Fruit fly (Drosophila melanogaster) whole organism, embryonic: Measurements from ENCODE around the gene Ice2.

Source experiments
- ATbp ChIP-seq: fragments of 200-800 bp; sonication (Bioruptor generic); optimal IDR thresholded peaks from 2 replicates; lab custom pipeline; 2017; ENCODE audit warnings: missing biosample characterization, mild to moderate bottlenecking, missing genetic modification characterization, missing genetic modification reagents
- Abd-B ChIP-seq: fragments of 200-800 bp; sonication (Bioruptor generic); optimal IDR thresholded peaks from 2 replicates; lab custom pipeline; 2018; ENCODE audit warnings: missing biosample characterization, mild to moderate bottlenecking, missing genetic modification characterization, moderate library complexity
- Atf6 ChIP-seq: fragments of 200-800 bp; sonication (Bioruptor generic); IDR thresholded peaks from 2 replicates; pipeline ENCODE4 v1.3.6; 2022; ENCODE audit warnings: missing biosample characterization, missing genetic modification characterization
- B-H2 ChIP-seq: fragments of 200-800 bp; sonication (Bioruptor generic); optimal IDR thresholded peaks from 2 replicates; lab custom pipeline; 2018; ENCODE audit warnings: missing biosample characterization, mild to moderate bottlenecking, missing genetic modification characterization
- CG11504 ChIP-seq: fragments of 200-800 bp; sonication (Bioruptor generic); optimal IDR thresholded peaks from 3 replicates; lab custom pipeline; 2019; ENCODE audit warnings: missing biosample characterization, mild to moderate bottlenecking, missing genetic modification characterization, moderate library complexity
- CG12104 ChIP-seq: fragments of 200-800 bp; sonication (Bioruptor generic); optimal IDR thresholded peaks from 3 replicates; lab custom pipeline; 2016; ENCODE audit warnings: missing biosample characterization, missing genetic modification characterization
- CG12219 ChIP-seq: fragments of 200-800 bp; sonication (Bioruptor generic); optimal IDR thresholded peaks from 3 replicates; lab custom pipeline; 2018; ENCODE audit warnings: missing biosample characterization, mild to moderate bottlenecking, missing genetic modification characterization
- CG12391 ChIP-seq: fragments of 200-800 bp; sonication (Bioruptor generic); optimal IDR thresholded peaks from 3 replicates; lab custom pipeline; 2018; ENCODE audit warnings: missing biosample characterization, mild to moderate bottlenecking, missing genetic modification characterization, moderate library complexity
- CG12769 ChIP-seq: fragments of 200-800 bp; sonication (Bioruptor generic); optimal IDR thresholded peaks from 2 replicates; lab custom pipeline; 2019; ENCODE audit warnings: missing biosample characterization, mild to moderate bottlenecking, missing genetic modification characterization, moderate library complexity
- CG13624 ChIP-seq: fragments of 200-800 bp; sonication (Bioruptor generic); optimal IDR thresholded peaks from 2 replicates; lab custom pipeline; 2016; ENCODE audit warnings: missing biosample characterization, missing genetic modification characterization
- CG14441 ChIP-seq: fragments of 200-800 bp; sonication (Bioruptor generic); IDR thresholded peaks from 2 replicates; pipeline ENCODE4 v1.3.6; 2022; ENCODE audit warnings: missing biosample characterization, missing genetic modification characterization
- CG1529 ChIP-seq: fragments of 200-800 bp; sonication (Bioruptor generic); optimal IDR thresholded peaks from 3 replicates; lab custom pipeline; 2018; ENCODE audit warnings: missing biosample characterization, missing genetic modification characterization
- CG18011 ChIP-seq: fragments of 200-800 bp; sonication (Bioruptor generic); optimal IDR thresholded peaks from 2 replicates; lab custom pipeline; 2017; ENCODE audit warnings: missing biosample characterization, missing genetic modification characterization, mild to moderate bottlenecking, moderate library complexity, missing genotype
- CG18262 ChIP-seq: fragments of 200-800 bp; optimal IDR thresholded peaks from 3 replicates; lab custom pipeline; 2019; ENCODE audit warnings: missing biosample characterization, mild to moderate bottlenecking, missing genetic modification characterization, moderate library complexity
- CG2199 ChIP-seq: fragments of 200-800 bp; sonication (Bioruptor generic); IDR thresholded peaks from 3 replicates; pipeline ENCODE4 v1.3.6; 2022; ENCODE audit warnings: missing biosample characterization, missing genetic modification characterization
- CG34376 ChIP-seq: fragments of 200-800 bp; sonication (Bioruptor generic); optimal IDR thresholded peaks from 2 replicates; lab custom pipeline; 2018; ENCODE audit warnings: missing biosample characterization, mild to moderate bottlenecking, missing genetic modification characterization
- CG4707 ChIP-seq: fragments of 200-800 bp; sonication (Bioruptor generic); optimal IDR thresholded peaks from 2 replicates; lab custom pipeline; 2018; ENCODE audit warnings: missing biosample characterization, mild to moderate bottlenecking, missing genetic modification characterization, moderate library complexity
- CG6791 ChIP-seq: fragments of 200-800 bp; sonication (Bioruptor generic); IDR thresholded peaks from 3 replicates; pipeline ENCODE4 v1.3.6; 2022; ENCODE audit warnings: missing biosample characterization, missing genetic modification characterization; ENCODE audit not compliant: partially characterized antibody
- Chrac-16 ChIP-seq: fragments of 200-800 bp; sonication (Bioruptor generic); optimal IDR thresholded peaks from 3 replicates; lab custom pipeline; 2016; ENCODE audit warnings: missing biosample characterization, missing genetic modification characterization
- Fer1 ChIP-seq: fragments of 200-800 bp; sonication (Bioruptor generic); optimal IDR thresholded peaks from 2 replicates; lab custom pipeline; 2017; ENCODE audit warnings: missing biosample characterization, mild to moderate bottlenecking, missing genetic modification characterization
- Fer3 ChIP-seq: fragments of 200-800 bp; sonication (Bioruptor generic); optimal IDR thresholded peaks from 2 replicates; lab custom pipeline; 2018; ENCODE audit warnings: missing biosample characterization, mild to moderate bottlenecking, missing genetic modification characterization, moderate library complexity
- HHEX ChIP-seq: fragments of 200-800 bp; sonication (Bioruptor generic); optimal IDR thresholded peaks from 3 replicates; lab custom pipeline; 2017; ENCODE audit warnings: missing biosample characterization, mild to moderate bottlenecking, missing genetic modification characterization, missing genetic modification reagents
- Hmr ChIP-seq: fragments of 200-800 bp; sonication (Bioruptor generic); optimal IDR thresholded peaks from 3 replicates; lab custom pipeline; 2017; ENCODE audit warnings: mild to moderate bottlenecking, missing biosample characterization, missing genetic modification reagents, missing genetic modification characterization
- Meics ChIP-seq: fragments of 200-800 bp; sonication (Bioruptor generic); optimal IDR thresholded peaks from 2 replicates; lab custom pipeline; 2017; ENCODE audit warnings: missing biosample characterization, mild to moderate bottlenecking, missing genetic modification characterization
- Sox100B ChIP-seq: fragments of 200-800 bp; sonication (Bioruptor generic); optimal IDR thresholded peaks from 3 replicates; lab custom pipeline; 2018; ENCODE audit warnings: missing biosample characterization, mild to moderate bottlenecking, missing genetic modification characterization
- Sox102F ChIP-seq: fragments of 200-800 bp; sonication (Bioruptor generic); optimal IDR thresholded peaks from 2 replicates; lab custom pipeline; 2018; ENCODE audit warnings: missing biosample characterization, mild to moderate bottlenecking, missing genetic modification characterization, moderate library complexity
- bigmax ChIP-seq: fragments of 200-800 bp; sonication (Bioruptor generic); optimal IDR thresholded peaks from 2 replicates; lab custom pipeline; 2018; ENCODE audit warnings: missing biosample characterization, mild to moderate bottlenecking, missing genetic modification characterization
- cato ChIP-seq: fragments of 200-800 bp; sonication (Bioruptor generic); optimal IDR thresholded peaks from 2 replicates; lab custom pipeline; 2016; ENCODE audit warnings: missing biosample characterization, missing genetic modification characterization, borderline replicate concordance
- chinmo ChIP-seq: fragments of 200-800 bp; sonication (Bioruptor generic); IDR thresholded peaks from 4 replicates; pipeline ENCODE4 v1.3.6; 2022; ENCODE audit warnings: missing biosample characterization, missing genetic modification characterization; ENCODE audit not compliant: partially characterized antibody
- chn ChIP-seq: fragments of 200-800 bp; sonication (Bioruptor generic); optimal IDR thresholded peaks from 2 replicates; lab custom pipeline; 2016; ENCODE audit warnings: missing biosample characterization, missing genetic modification characterization
- crc ChIP-seq: fragments of 200-800 bp; sonication (Bioruptor generic); optimal IDR thresholded peaks from 2 replicates; lab custom pipeline; 2016; ENCODE audit warnings: missing biosample characterization, missing genetic modification characterization
- dmrt99B ChIP-seq: fragments of 200-800 bp; sonication (Bioruptor generic); optimal IDR thresholded peaks from 2 replicates; lab custom pipeline; 2018; ENCODE audit warnings: missing biosample characterization, mild to moderate bottlenecking, missing genetic modification characterization, moderate library complexity
- ems ChIP-seq: fragments of 200-800 bp; sonication (Bioruptor generic); optimal IDR thresholded peaks from 3 replicates; lab custom pipeline; 2016; ENCODE audit warnings: missing biosample characterization, missing genetic modification characterization
- en ChIP-seq: fragments of 200-800 bp; sonication (Bioruptor generic); optimal IDR thresholded peaks from 2 replicates; lab custom pipeline; 2016; ENCODE audit warnings: missing biosample characterization, missing genetic modification characterization
- eve ChIP-seq, 2 experiments: fragments of >200 bp; optimal IDR thresholded peaks; 2 replicates each; lab custom pipeline; 2017; ENCODE audit warnings: missing biosample characterization in 2 of 2, missing genetic modification characterization in 2 of 2
- grau ChIP-seq: fragments of 200-800 bp; optimal IDR thresholded peaks from 3 replicates; lab custom pipeline; 2019; ENCODE audit warnings: missing biosample characterization, mild to moderate bottlenecking, missing genetic modification characterization, moderate library complexity
- ind ChIP-seq: fragments of 200-800 bp; sonication (Bioruptor generic); optimal IDR thresholded peaks from 3 replicates; lab custom pipeline; 2016; ENCODE audit warnings: missing biosample characterization, missing genetic modification characterization
- mirr ChIP-seq: fragments of 200-800 bp; sonication (Bioruptor generic); optimal IDR thresholded peaks from 3 replicates; lab custom pipeline; 2018; ENCODE audit warnings: missing biosample characterization, mild to moderate bottlenecking, missing genetic modification characterization
- nerfin-1 ChIP-seq: fragments of 200-800 bp; sonication (Bioruptor generic); optimal IDR thresholded peaks from 3 replicates; lab custom pipeline; 2019; ENCODE audit warnings: missing biosample characterization, mild to moderate bottlenecking, missing genetic modification characterization, moderate library complexity
- oc ChIP-seq: fragments of 200-800 bp; sonication (Bioruptor generic); optimal IDR thresholded peaks from 2 replicates; lab custom pipeline; 2018; ENCODE audit warnings: missing biosample characterization, mild to moderate bottlenecking, missing genetic modification characterization, moderate library complexity
- odd ChIP-seq: fragments of 200-800 bp; sonication (Bioruptor generic); optimal IDR thresholded peaks from 2 replicates; lab custom pipeline; 2017; ENCODE audit warnings: missing biosample characterization, mild to moderate bottlenecking, missing genetic modification characterization
- salm ChIP-seq: fragments of 200-800 bp; sonication (Bioruptor generic); optimal IDR thresholded peaks from 2 replicates; lab custom pipeline; 2018; ENCODE audit warnings: missing biosample characterization, mild to moderate bottlenecking, missing genetic modification characterization
- sim ChIP-seq: fragments of 200-800 bp; sonication (Bioruptor generic); IDR thresholded peaks from 2 replicates; pipeline ENCODE4 v1.3.6; 2022; ENCODE audit warnings: missing biosample characterization, missing genetic modification characterization
- slbo ChIP-seq: fragments of 200-800 bp; sonication (Bioruptor generic); IDR thresholded peaks from 2 replicates; pipeline ENCODE4 v1.3.6; 2022; ENCODE audit warnings: missing biosample characterization, missing genetic modification characterization
- sqz ChIP-seq: fragments of 200-800 bp; sonication (Bioruptor generic); optimal IDR thresholded peaks from 3 replicates; lab custom pipeline; 2018; ENCODE audit warnings: missing biosample characterization, mild to moderate bottlenecking, missing genetic modification characterization
- tgo ChIP-seq: fragments of 200-800 bp; sonication (Bioruptor generic); IDR thresholded peaks from 3 replicates; pipeline ENCODE4 v1.3.6; 2022; ENCODE audit warnings: missing biosample characterization, missing genetic modification characterization
- tin ChIP-seq: fragments of 200-800 bp; sonication (Bioruptor generic); optimal IDR thresholded peaks from 3 replicates; lab custom pipeline; 2016; ENCODE audit warnings: missing biosample characterization, missing genetic modification characterization
- ttk ChIP-seq: fragments of 200-800 bp; sonication (Bioruptor generic); IDR thresholded peaks from 2 replicates; pipeline ENCODE4 v2.1.2; 2022; ENCODE audit warnings: missing biosample characterization, missing genetic modification characterization

Ice2 gene

dm6 chr3R:21111964-21112740 is 17.9 kb upstream of the Ice2 start (continued):
- TF ChIP-seq Sox102F (peak; percentile 49), CG18262 (tag; lab: Kevin White, UChicago) (peak; percentile 14), tgo (GFP tag; lab: Robert Waterston, UW) (peak; percentile 24; the same call in 1 of the 3 replicates), Chrac-16 (peak; percentile 9), CG34376 (GFP tag; lab: Kevin White, UChicago) (peak; percentile 52), CG14441 (GFP tag; lab: Robert Waterston, UW) (peak; percentile 55; the same call in 1 of the 2 replicates), ATbp (GFP tag; lab: Kevin White, UChicago) (peak; percentile 29), Sox100B (GFP tag; lab: Kevin White, UChicago) (peak; percentile 25), grau (tag; lab: Kevin White, UChicago) (peak; percentile 57), en (GFP tag; lab: Kevin White, UChicago) (no peak), salm (tag; lab: Kevin White, UChicago) (peak; percentile 38), nerfin-1 (tag; lab: Kevin White, UChicago) (peak; percentile 64), Abd-B (GFP tag; lab: Kevin White, UChicago) (peak; percentile 39), CG4707 (GFP tag; lab: Kevin White, UChicago) (peak; percentile 91), ttk (GFP tag; lab: Robert Waterston, UW) (0 out of 2 replicates have a peak, but pooled peaks have one; percentile 10), CG11504 (tag; lab: Kevin White, UChicago) (peak; percentile 60), mirr (peak; percentile 18), Meics (peak; percentile 63), B-H2 (GFP tag; lab: Kevin White, UChicago) (no peak), oc (peak; percentile 42), CG6791 (GFP tag; lab: Robert Waterston, UW) (0 out of 3 replicates have a peak, but pooled peaks have one; percentile 10), CG1529 (GFP tag; lab: Kevin White, UChicago) (peak; percentile 32), eve (GFP tag; optimal IDR thresholded peaks at IDR 0.05; lab: Kevin White, UChicago) (no peak), chinmo (GFP tag; lab: Robert Waterston, UW) (0 out of 4 replicates have a peak, but pooled peaks have one; percentile 12), odd (GFP tag; lab: Kevin White, UChicago) (peak; percentile 14), CG12769 (peak; percentile 17), Fer1 (GFP tag; lab: Kevin White, UChicago) (peak; percentile 37), CG18011 (GFP tag; lab: Kevin White, UChicago) (no peak), sim (GFP tag; lab: Robert Waterston, UW) (no peak), Atf6 (GFP tag; lab: Robert Waterston, UW) (0 out of 2 replicates have a peak, but pooled peaks have one; percentile 15), crc (GFP tag; lab: Kevin White, UChicago) (no peak), tin (peak; percentile 22), ems (GFP tag; lab: Kevin White, UChicago) (peak; percentile 36), CG2199 (peak; percentile 10; the same call in 1 of the 3 replicates), slbo (GFP tag; lab: Robert Waterston, UW) (0 out of 2 replicates have a peak, but pooled peaks have one; percentile 18), ind (GFP tag; lab: Kevin White, UChicago) (peak; percentile 36), cato (no peak), dmrt99B (tag; lab: Kevin White, UChicago) (peak; percentile 68), chn (GFP tag; lab: Kevin White, UChicago) (peak; percentile 19), HHEX (GFP tag; lab: Kevin White, UChicago) (peak; percentile 47), CG12391 (tag; lab: Kevin White, UChicago) (peak; percentile 38), CG13624 (GFP tag; lab: Kevin White, UChicago) (peak; percentile 45), bigmax (no peak), CG12219 (GFP tag; lab: Kevin White, UChicago) (peak; percentile 58), CG12104 (GFP tag; lab: Kevin White, UChicago) (peak; percentile 33), Fer3 (tag; lab: Kevin White, UChicago) (peak; percentile 14), Hmr (GFP tag; lab: Kevin White, UChicago) (peak; percentile 58), sqz (peak; percentile 56)
